Fruit fly (Drosophila melanogaster) whole organism, embryonic: ENCODE measurements around the gene PCNA2.

Source experiments
- Abd-B ChIP-seq: fragments of 200-800 bp; sonication (Bioruptor generic); optimal IDR thresholded peaks from 2 replicates; lab custom pipeline; 2018; ENCODE audit warnings: missing biosample characterization, mild to moderate bottlenecking, missing genetic modification characterization, moderate library complexity
- Ada2b ChIP-seq: fragments of 200-800 bp; sonication (Bioruptor generic); IDR thresholded peaks from 2 replicates; pipeline ENCODE4 v1.3.6; 2022; ENCODE audit warnings: missing biosample characterization, missing genetic modification characterization
- Adf1 ChIP-seq: fragments of 200-800 bp; sonication (Bioruptor generic); IDR thresholded peaks from 2 replicates; pipeline ENCODE4 v1.3.6; 2022; ENCODE audit warnings: missing biosample characterization, missing genetic modification characterization
- Antp ChIP-seq: fragments of 200-800 bp; sonication (Bioruptor generic); optimal IDR thresholded peaks from 3 replicates; lab custom pipeline; 2016; ENCODE audit warnings: missing biosample characterization, missing genetic modification characterization
- CG10274 ChIP-seq: fragments of 200-800 bp; sonication (Bioruptor generic); optimal IDR thresholded peaks from 3 replicates; lab custom pipeline; 2017; ENCODE audit warnings: missing biosample characterization, mild to moderate bottlenecking, missing genetic modification characterization
- CG10979 ChIP-seq: fragments of 200-800 bp; sonication (Bioruptor generic); optimal IDR thresholded peaks from 2 replicates; lab custom pipeline; 2018; ENCODE audit warnings: missing biosample characterization, mild to moderate bottlenecking, missing genetic modification characterization, moderate library complexity
- CG11093 ChIP-seq: fragments of 200-800 bp; sonication (Bioruptor generic); IDR thresholded peaks from 3 replicates; pipeline ENCODE4 v1.3.6; 2022; ENCODE audit warnings: missing biosample characterization, missing genetic modification characterization
- CG12219 ChIP-seq: fragments of 200-800 bp; sonication (Bioruptor generic); optimal IDR thresholded peaks from 3 replicates; lab custom pipeline; 2018; ENCODE audit warnings: missing biosample characterization, mild to moderate bottlenecking, missing genetic modification characterization
- CG13287 ChIP-seq: fragments of 200-800 bp; sonication (Bioruptor generic); IDR thresholded peaks from 2 replicates; pipeline ENCODE4 v1.3.6; 2022; ENCODE audit warnings: missing biosample characterization, missing genetic modification characterization; ENCODE audit not compliant: partially characterized antibody
- CG14667 ChIP-seq: fragments of 200-800 bp; sonication (Bioruptor generic); IDR thresholded peaks from 2 replicates; pipeline ENCODE4 v1.3.6; 2022; ENCODE audit warnings: missing biosample characterization, missing genetic modification characterization
- CG1529 ChIP-seq: fragments of 200-800 bp; sonication (Bioruptor generic); optimal IDR thresholded peaks from 3 replicates; lab custom pipeline; 2018; ENCODE audit warnings: missing biosample characterization, missing genetic modification characterization
- CG1602 ChIP-seq: fragments of 200-800 bp; sonication (Bioruptor generic); optimal IDR thresholded peaks from 3 replicates; lab custom pipeline; 2016; ENCODE audit warnings: missing biosample characterization, missing genetic modification characterization
- CG16863 ChIP-seq: fragments of 200-800 bp; sonication (Bioruptor generic); optimal IDR thresholded peaks from 3 replicates; lab custom pipeline; 2016; ENCODE audit warnings: missing biosample characterization, missing genetic modification characterization
- CG17359 ChIP-seq: fragments of 200-800 bp; sonication (Bioruptor generic); optimal IDR thresholded peaks from 3 replicates; lab custom pipeline; 2018; ENCODE audit warnings: missing biosample characterization, mild to moderate bottlenecking, missing genetic modification characterization, moderate library complexity
- CG17612 ChIP-seq: fragments of 200-800 bp; sonication (Bioruptor generic); IDR thresholded peaks from 2 replicates; pipeline ENCODE4 v1.3.6; 2022; ENCODE audit warnings: missing biosample characterization, missing genetic modification characterization
- CG30431 ChIP-seq: fragments of 200-800 bp; sonication (Bioruptor generic); optimal IDR thresholded peaks from 2 replicates; lab custom pipeline; 2017; ENCODE audit warnings: missing biosample characterization, missing genetic modification characterization
- CG31365 ChIP-seq: fragments of 200-800 bp; sonication (Bioruptor generic); optimal IDR thresholded peaks from 2 replicates; lab custom pipeline; 2018; ENCODE audit warnings: missing biosample characterization, mild to moderate bottlenecking, missing genetic modification characterization
- CG33213 ChIP-seq: fragments of 200-800 bp; sonication (Bioruptor generic); optimal IDR thresholded peaks from 3 replicates; lab custom pipeline; 2016; ENCODE audit warnings: missing biosample characterization, missing genetic modification characterization
- CG4404 ChIP-seq: fragments of 200-800 bp; sonication (Bioruptor generic); IDR thresholded peaks from 2 replicates; pipeline ENCODE4 v1.3.6; 2022; ENCODE audit warnings: missing biosample characterization, missing genetic modification characterization
- CG4617 ChIP-seq: fragments of 200-800 bp; sonication (Bioruptor generic); optimal IDR thresholded peaks from 3 replicates; lab custom pipeline; 2016; ENCODE audit warnings: missing biosample characterization, missing genetic modification characterization, borderline replicate concordance
- CG4707 ChIP-seq: fragments of 200-800 bp; sonication (Bioruptor generic); optimal IDR thresholded peaks from 2 replicates; lab custom pipeline; 2018; ENCODE audit warnings: missing biosample characterization, mild to moderate bottlenecking, missing genetic modification characterization, moderate library complexity
- CG6272 ChIP-seq: fragments of 200-800 bp; sonication (Bioruptor generic); IDR thresholded peaks from 2 replicates; pipeline ENCODE4 v1.3.6; 2022; ENCODE audit warnings: missing biosample characterization, missing genetic modification characterization
- CG6654 ChIP-seq: fragments of 200-800 bp; sonication (Bioruptor generic); optimal IDR thresholded peaks from 2 replicates; lab custom pipeline; 2017; ENCODE audit warnings: missing biosample characterization, mild to moderate bottlenecking, missing genetic modification characterization
- CG7928 ChIP-seq: fragments of 200-800 bp; sonication (Bioruptor generic); optimal IDR thresholded peaks from 2 replicates; lab custom pipeline; 2017; ENCODE audit warnings: missing biosample characterization, mild to moderate bottlenecking, missing genetic modification characterization
- CG9797 ChIP-seq: fragments of 200-800 bp; sonication (Bioruptor generic); optimal IDR thresholded peaks from 3 replicates; lab custom pipeline; 2018; ENCODE audit warnings: missing biosample characterization, mild to moderate bottlenecking, missing genetic modification characterization
- CG9876 ChIP-seq: fragments of 200-800 bp; sonication (Bioruptor generic); optimal IDR thresholded peaks from 2 replicates; lab custom pipeline; 2016; ENCODE audit warnings: missing biosample characterization, missing genetic modification characterization
- CTCF ChIP-seq: fragments of 200-800 bp; sonication (Bioruptor generic); optimal IDR thresholded peaks from 2 replicates; lab custom pipeline; 2017; ENCODE audit warnings: missing biosample characterization, mild to moderate bottlenecking, missing genetic modification characterization, moderate library complexity
- Camta ChIP-seq: fragments of 200-800 bp; sonication (Bioruptor generic); optimal IDR thresholded peaks from 2 replicates; lab custom pipeline; 2016; ENCODE audit warnings: missing biosample characterization, missing genetic modification characterization
- Hsf ChIP-seq: fragments of 200-800 bp; sonication (Bioruptor generic); optimal IDR thresholded peaks from 3 replicates; lab custom pipeline; 2016; ENCODE audit warnings: missing biosample characterization, missing genetic modification characterization
- Myb ChIP-seq: fragments of 200-800 bp; sonication (Bioruptor generic); optimal IDR thresholded peaks from 2 replicates; lab custom pipeline; 2016; ENCODE audit warnings: missing biosample characterization, missing genetic modification characterization
- Opbp ChIP-seq: fragments of 200-800 bp; sonication (Bioruptor generic); IDR thresholded peaks from 3 replicates; pipeline ENCODE4 v1.3.6; 2022; ENCODE audit warnings: missing biosample characterization, missing genetic modification characterization; ENCODE audit not compliant: partially characterized antibody
- Optix ChIP-seq: fragments of 200-800 bp; sonication (Bioruptor generic); IDR thresholded peaks from 3 replicates; pipeline ENCODE4 v1.3.6; 2022; ENCODE audit warnings: missing biosample characterization, missing genetic modification characterization
- Stat92E ChIP-seq, 3 experiments: fragments of >200 bp in 2 of 3; fragments of 200-800 bp in 1 of 3; sonication (Bioruptor generic) in 1 of 3; optimal IDR thresholded peaks; 2 replicates each; lab custom pipeline; 2017 to 2019; ENCODE audit warnings: missing biosample characterization in 3 of 3, missing genetic modification characterization in 3 of 3, mild to moderate bottlenecking in 1 of 3, moderate library complexity in 1 of 3
- Xbp1 ChIP-seq: fragments of 200-800 bp; sonication (Bioruptor generic); optimal IDR thresholded peaks from 3 replicates; lab custom pipeline; 2016; ENCODE audit warnings: missing biosample characterization, mild to moderate bottlenecking, missing genetic modification characterization
- aop ChIP-seq: fragments of 200-800 bp; sonication (Bioruptor generic); IDR thresholded peaks from 2 replicates; pipeline ENCODE4 v1.3.6; 2022; ENCODE audit warnings: missing biosample characterization, missing genetic modification characterization
- da ChIP-seq: fragments of 200-800 bp; sonication (Bioruptor generic); optimal IDR thresholded peaks from 2 replicates; lab custom pipeline; 2016; ENCODE audit warnings: missing biosample characterization, missing genetic modification characterization
- danr ChIP-seq: fragments of 200-800 bp; sonication (Bioruptor generic); IDR thresholded peaks from 2 replicates; pipeline ENCODE4 v1.3.6; 2022; ENCODE audit warnings: missing biosample characterization, missing genetic modification characterization
- fd96Cb ChIP-seq: fragments of 200-800 bp; sonication (Bioruptor generic); optimal IDR thresholded peaks from 2 replicates; lab custom pipeline; 2018; ENCODE audit warnings: missing biosample characterization, mild to moderate bottlenecking, missing genetic modification characterization, moderate library complexity
- kay ChIP-seq: fragments of 200-800 bp; sonication (Bioruptor generic); optimal IDR thresholded peaks from 2 replicates; lab custom pipeline; 2016; ENCODE audit warnings: missing biosample characterization, missing genetic modification characterization
- ken ChIP-seq: fragments of 200-800 bp; sonication (Bioruptor generic); IDR thresholded peaks from 3 replicates; pipeline ENCODE4 v1.3.6; 2022; ENCODE audit warnings: missing biosample characterization, missing genetic modification characterization
- lola ChIP-seq, 3 experiments: fragments of >200 bp in 2 of 3; fragments of 200-800 bp in 1 of 3; sonication (Bioruptor generic) in 1 of 3; optimal IDR thresholded peaks; 2 replicates each; lab custom pipeline; 2017 to 2019; ENCODE audit warnings: missing biosample characterization in 3 of 3, missing genetic modification characterization in 3 of 3, mild to moderate bottlenecking in 1 of 3, moderate library complexity in 1 of 3
- mld ChIP-seq: fragments of 200-800 bp; sonication (Bioruptor generic); IDR thresholded peaks from 3 replicates; pipeline ENCODE4 v1.3.6; 2022; ENCODE audit warnings: missing biosample characterization, missing genetic modification characterization; ENCODE audit not compliant: partially characterized antibody
- pfk ChIP-seq: fragments of 200-800 bp; sonication (Bioruptor generic); optimal IDR thresholded peaks from 2 replicates; lab custom pipeline; 2018; ENCODE audit warnings: missing biosample characterization, mild to moderate bottlenecking, missing genetic modification characterization, moderate library complexity
- pita ChIP-seq: fragments of 200-800 bp; sonication (Bioruptor generic); optimal IDR thresholded peaks from 2 replicates; lab custom pipeline; 2017; ENCODE audit warnings: missing biosample characterization, mild to moderate bottlenecking, missing genetic modification characterization
- rib ChIP-seq: fragments of 200-800 bp; sonication (Bioruptor generic); IDR thresholded peaks from 2 replicates; pipeline ENCODE4 v1.3.6; 2022; ENCODE audit warnings: missing biosample characterization, missing genetic modification characterization
- schlank ChIP-seq: fragments of 200-800 bp; sonication (Bioruptor generic); optimal IDR thresholded peaks from 2 replicates; lab custom pipeline; 2018; ENCODE audit warnings: missing biosample characterization, mild to moderate bottlenecking, missing genetic modification characterization
- tx ChIP-seq: fragments of 200-800 bp; sonication (Bioruptor generic); optimal IDR thresholded peaks from 2 replicates; lab custom pipeline; 2016; ENCODE audit warnings: missing biosample characterization, missing genetic modification characterization
- vvl ChIP-seq: fragments of 200-800 bp; sonication (Bioruptor generic); IDR thresholded peaks from 2 replicates; pipeline ENCODE4 v1.3.6; 2022; ENCODE audit warnings: missing biosample characterization, missing genetic modification characterization
- wor ChIP-seq: fragments of 200-800 bp; sonication (Bioruptor generic); IDR thresholded peaks from 2 replicates; pipeline ENCODE4 v1.3.6; 2022; ENCODE audit warnings: missing biosample characterization, missing genetic modification characterization
- z ChIP-seq: fragments of 200-800 bp; sonication (Bioruptor generic); IDR thresholded peaks from 3 replicates; pipeline ENCODE4 v1.3.6; 2022; ENCODE audit warnings: missing biosample characterization, missing genetic modification characterization

The PCNA2 gene

DNA sequence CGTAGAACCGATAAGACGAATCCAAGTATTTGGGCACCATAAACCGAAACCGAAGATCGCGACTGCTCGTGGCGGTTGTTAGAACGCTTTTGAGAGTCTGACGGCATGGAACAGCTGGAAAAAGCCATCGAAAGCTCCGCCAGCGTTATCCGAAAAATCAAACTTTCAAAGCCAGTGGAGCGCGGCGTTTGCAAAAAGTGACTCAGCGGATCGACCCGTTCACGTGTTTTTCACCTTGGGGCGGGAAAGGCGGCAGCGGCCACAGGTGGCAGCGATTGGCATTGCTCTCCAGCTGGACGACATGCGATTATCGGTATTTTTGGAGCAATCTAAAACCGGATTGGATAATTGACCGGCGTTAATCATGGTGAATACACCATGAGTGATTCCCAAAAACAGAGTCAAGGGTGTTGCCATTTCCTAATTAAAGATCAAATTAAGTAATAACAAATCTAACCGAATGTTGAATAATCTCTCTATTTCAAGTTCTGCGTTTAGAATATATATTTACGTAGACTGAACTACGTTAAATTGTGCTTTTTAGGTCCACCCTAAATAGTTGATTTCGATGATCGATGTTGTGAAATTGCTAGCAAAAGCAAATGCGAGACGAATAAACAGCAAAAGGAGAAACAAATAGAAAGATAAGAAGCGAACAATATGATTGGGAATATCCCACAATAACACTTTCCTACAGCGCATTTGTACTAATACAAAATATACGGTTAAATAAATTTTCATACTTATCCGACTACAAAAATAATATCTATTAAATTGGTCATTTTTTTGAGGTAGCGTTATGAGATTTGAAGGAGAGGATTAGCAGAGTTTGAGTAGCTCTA lies 36.7 kb downstream of the PCNA2 start, which contains the start of gene CG10337 (continued):
- TF ChIP-seq z (GFP tag; lab: Robert Waterston, UW), result no peak
- no peak for TF ChIP-seq CG7928
- TF ChIP-seq CG17359 (tag; lab: Kevin White, UChicago), result peak; percentile 42
- peak; percentile 95 for TF ChIP-seq CG10274 (GFP tag; lab: Kevin White, UChicago)
- TF ChIP-seq Ada2b, result peak; percentile 55
- peak; percentile 39 for TF ChIP-seq tx (GFP tag; lab: Kevin White, UChicago)
- TF ChIP-seq CG9876 (GFP tag; lab: Kevin White, UChicago), result no peak
- no peak for TF ChIP-seq lola (GFP tag; optimal IDR thresholded peaks at IDR 0.05; lab: Kevin White, UChicago)
- TF ChIP-seq CG6272 (GFP tag; lab: Robert Waterston, UW), result no peak
- TF ChIP-seq Antp (GFP tag; lab: Kevin White, UChicago), result no peak
- TF ChIP-seq schlank, result peak; percentile 17
- peak; percentile 83 for TF ChIP-seq rib (GFP tag; lab: Robert Waterston, UW)
- peak; percentile 34; the same call in 1 of the 2 replicates for TF ChIP-seq CG14667
- TF ChIP-seq Stat92E (GFP tag; optimal IDR thresholded peaks at IDR 0.05; lab: Kevin White, UChicago), result no peak
- TF ChIP-seq da (GFP tag; lab: Kevin White, UChicago), result no peak
- no peak for TF ChIP-seq CG13287 (GFP tag; lab: Robert Waterston, UW)
- TF ChIP-seq CG12219, result peak; percentile 29
- TF ChIP-seq Hsf (GFP tag; lab: Kevin White, UChicago), result peak; percentile 16
- no peak for TF ChIP-seq Camta (GFP tag; lab: Kevin White, UChicago)
- no peak for TF ChIP-seq CG9797 (GFP tag; lab: Kevin White, UChicago)
- peak; percentile 24 for TF ChIP-seq Myb (GFP tag; lab: Kevin White, UChicago)
- TF ChIP-seq CG33213 (GFP tag; lab: Kevin White, UChicago), result no peak
- no peak for TF ChIP-seq aop (GFP tag; lab: Robert Waterston, UW)
- peak; percentile 29 for TF ChIP-seq CG10979 (tag; lab: Kevin White, UChicago)
- TF ChIP-seq CTCF (GFP tag; lab: Kevin White, UChicago), result no peak
- TF ChIP-seq mld (GFP tag; lab: Robert Waterston, UW), result no peak
- no peak for TF ChIP-seq wor (GFP tag; lab: Robert Waterston, UW)
- TF ChIP-seq kay (GFP tag; lab: Kevin White, UChicago), result peak; percentile 53
- TF ChIP-seq CG11093 (GFP tag; lab: Robert Waterston, UW), result no peak
- TF ChIP-seq CG4707 (GFP tag; lab: Kevin White, UChicago), result peak; percentile 12
- no peak for TF ChIP-seq CG17612
- no peak for TF ChIP-seq CG1529 (GFP tag; lab: Kevin White, UChicago)
- no peak for TF ChIP-seq danr
- peak; percentile 53; the same call in 1 of the 2 replicates for TF ChIP-seq vvl (GFP tag; lab: Robert Waterston, UW)
- TF ChIP-seq fd96Cb, result peak; percentile 4
- no peak for TF ChIP-seq pfk (GFP tag; lab: Kevin White, UChicago)
- TF ChIP-seq CG1602 (GFP tag; lab: Kevin White, UChicago), result peak; percentile 6
- TF ChIP-seq Optix (GFP tag; lab: Robert Waterston, UW), result no peak
- TF ChIP-seq CG31365 (tag; lab: Kevin White, UChicago), result no peak
- TF ChIP-seq CG4617 (GFP tag; lab: Kevin White, UChicago), result peak; percentile 35
- TF ChIP-seq Opbp (GFP tag; lab: Robert Waterston, UW), result no peak
- no peak for TF ChIP-seq CG30431 (GFP tag; lab: Kevin White, UChicago)
- no peak for TF ChIP-seq CG6654 (GFP tag; lab: Kevin White, UChicago)
- peak; percentile 24 for TF ChIP-seq Xbp1 (GFP tag; lab: Kevin White, UChicago)
- 0 out of 2 replicates have a peak, but pooled peaks have one; percentile 6 for TF ChIP-seq Adf1 (GFP tag; lab: Robert Waterston, UW)
- TF ChIP-seq Abd-B (GFP tag; lab: Kevin White, UChicago), result no peak
- TF ChIP-seq CG4404 (GFP tag; lab: Robert Waterston, UW), result no peak
- no peak for TF ChIP-seq pita (GFP tag; lab: Kevin White, UChicago)
- TF ChIP-seq CG16863, result no peak
- TF ChIP-seq ken (GFP tag; lab: Robert Waterston, UW), result no peak
